Fruit fly (Drosophila melanogaster) whole organism, prepupa: Measurements from ENCODE around the gene Ip259.

Experiments
- CG10669 ChIP-seq: fragments of 200-800 bp; sonication (Bioruptor generic); optimal IDR thresholded peaks from 3 replicates; lab custom pipeline; 2018; ENCODE audit warnings: missing biosample characterization, mild to moderate bottlenecking, missing genetic modification characterization, moderate library complexity
- CG11294 ChIP-seq: fragments of 200-800 bp; sonication (Bioruptor generic); IDR thresholded peaks from 2 replicates; pipeline ENCODE4 v1.3.6; 2022; ENCODE audit warnings: missing biosample characterization, missing genetic modification characterization
- CG11762 ChIP-seq: fragments of 200-800 bp; sonication (Bioruptor generic); optimal IDR thresholded peaks from 3 replicates; lab custom pipeline; 2016; ENCODE audit warnings: missing biosample characterization, missing genetic modification characterization; ENCODE audit not compliant: insufficient read depth
- CG11902 ChIP-seq: fragments of 200-800 bp; sonication (Bioruptor generic); optimal IDR thresholded peaks from 3 replicates; lab custom pipeline; 2016; ENCODE audit warnings: missing biosample characterization, missing genetic modification characterization
- CG15336 ChIP-seq: fragments of 200-800 bp; sonication (Bioruptor generic); IDR thresholded peaks from 2 replicates; pipeline ENCODE4 v1.3.6; 2022; ENCODE audit warnings: missing biosample characterization, missing genetic modification characterization
- CG1621 ChIP-seq: fragments of 200-800 bp; sonication (Bioruptor generic); optimal IDR thresholded peaks from 3 replicates; lab custom pipeline; 2018; ENCODE audit warnings: missing biosample characterization, mild to moderate bottlenecking, missing genetic modification characterization
- CG3032 ChIP-seq: fragments of 200-800 bp; optimal IDR thresholded peaks from 2 replicates; lab custom pipeline; 2019; ENCODE audit warnings: missing biosample characterization, mild to moderate bottlenecking, missing genetic modification characterization, moderate library complexity
- CG31627 ChIP-seq: fragments of 200-800 bp; sonication (Bioruptor generic); optimal IDR thresholded peaks from 3 replicates; lab custom pipeline; 2016; ENCODE audit warnings: missing biosample characterization, missing genetic modification characterization
- CG32006 ChIP-seq: fragments of 200-800 bp; sonication (Bioruptor generic); optimal IDR thresholded peaks from 3 replicates; lab custom pipeline; 2017; ENCODE audit warnings: missing biosample characterization, mild to moderate bottlenecking, missing genetic modification characterization
- CG4318 ChIP-seq: fragments of 200-800 bp; sonication (Bioruptor generic); optimal IDR thresholded peaks from 3 replicates; lab custom pipeline; 2017; ENCODE audit warnings: missing biosample characterization, mild to moderate bottlenecking, missing genetic modification characterization
- CG6792 ChIP-seq: fragments of 200-800 bp; sonication (Bioruptor generic); optimal IDR thresholded peaks from 3 replicates; lab custom pipeline; 2016; ENCODE audit warnings: missing biosample characterization, missing genetic modification characterization
- CG6808 ChIP-seq: fragments of 200-800 bp; sonication (Bioruptor generic); optimal IDR thresholded peaks from 3 replicates; lab custom pipeline; 2017; ENCODE audit warnings: missing biosample characterization, missing genetic modification characterization, mild to moderate bottlenecking, moderate library complexity, missing genetic modification reagents
- CG6854 ChIP-seq: fragments of 200-800 bp; sonication (Bioruptor generic); optimal IDR thresholded peaks from 2 replicates; lab custom pipeline; 2017; ENCODE audit warnings: missing biosample characterization, mild to moderate bottlenecking, missing genetic modification characterization
- CG7368 ChIP-seq: fragments of 200-800 bp; sonication (Bioruptor generic); optimal IDR thresholded peaks from 3 replicates; lab custom pipeline; 2016; ENCODE audit warnings: missing biosample characterization, missing genetic modification characterization
- CG8319 ChIP-seq: fragments of 200-800 bp; sonication (Bioruptor generic); optimal IDR thresholded peaks from 3 replicates; lab custom pipeline; 2016; ENCODE audit warnings: missing biosample characterization, missing genetic modification characterization
- CG8632 ChIP-seq: fragments of 200-800 bp; sonication (Bioruptor generic); optimal IDR thresholded peaks from 3 replicates; lab custom pipeline; 2016; ENCODE audit warnings: missing biosample characterization, missing genetic modification characterization
- CG9139 ChIP-seq: fragments of 200-800 bp; sonication (Bioruptor generic); optimal IDR thresholded peaks from 3 replicates; lab custom pipeline; 2017; ENCODE audit warnings: missing biosample characterization, mild to moderate bottlenecking, missing genetic modification characterization
- Eip78C ChIP-seq: fragments of 200-800 bp; sonication (Bioruptor generic); peaks from one replicate; lab custom pipeline; 2016; ENCODE audit warnings: missing biosample characterization, missing genetic modification characterization
- Eip93F ChIP-seq: fragments of 200-800 bp; sonication (Bioruptor generic); optimal IDR thresholded peaks from 2 replicates; lab custom pipeline; 2016; ENCODE audit warnings: missing biosample characterization, mild to moderate bottlenecking, missing genetic modification characterization
- Ets21C ChIP-seq: fragments of 200-800 bp; sonication (Bioruptor generic); optimal IDR thresholded peaks from 3 replicates; lab custom pipeline; 2016; ENCODE audit warnings: missing biosample characterization, missing genetic modification characterization
- Ets96B ChIP-seq: fragments of 200-800 bp; optimal IDR thresholded peaks from 2 replicates; lab custom pipeline; 2019; ENCODE audit warnings: missing biosample characterization, mild to moderate bottlenecking, missing genetic modification characterization, moderate library complexity
- Gug ChIP-seq: fragments of 200-800 bp; sonication (Bioruptor generic); IDR thresholded peaks from 2 replicates; pipeline ENCODE4 v1.3.6; 2022; ENCODE audit warnings: missing biosample characterization, missing genetic modification characterization
- Hr39 ChIP-seq: fragments of 200-800 bp; sonication (Bioruptor generic); optimal IDR thresholded peaks from 2 replicates; lab custom pipeline; 2016; ENCODE audit warnings: missing biosample characterization, missing genetic modification characterization
- Lpt ChIP-seq: fragments of 200-800 bp; sonication (Bioruptor generic); optimal IDR thresholded peaks from 3 replicates; lab custom pipeline; 2016; ENCODE audit warnings: missing biosample characterization, missing genetic modification characterization
- Met ChIP-seq: fragments of 200-800 bp; sonication (Bioruptor generic); optimal IDR thresholded peaks from 3 replicates; lab custom pipeline; 2016; ENCODE audit warnings: missing biosample characterization, missing genetic modification characterization
- OdsH ChIP-seq: fragments of 200-800 bp; sonication (Bioruptor generic); optimal IDR thresholded peaks from 3 replicates; lab custom pipeline; 2016; ENCODE audit warnings: missing biosample characterization, missing genetic modification characterization
- Sox14 ChIP-seq: fragments of 200-800 bp; sonication (Bioruptor generic); optimal IDR thresholded peaks from 3 replicates; lab custom pipeline; 2016; ENCODE audit warnings: missing biosample characterization, missing genetic modification characterization
- achi ChIP-seq: fragments of 200-800 bp; sonication (Bioruptor generic); optimal IDR thresholded peaks from 3 replicates; lab custom pipeline; 2016; ENCODE audit warnings: missing biosample characterization, missing genetic modification characterization
- cyc ChIP-seq: fragments of 200-800 bp; sonication (Bioruptor generic); optimal IDR thresholded peaks from 3 replicates; lab custom pipeline; 2016; ENCODE audit warnings: missing biosample characterization, missing genetic modification characterization
- dsx ChIP-seq: fragments of 200-800 bp; optimal IDR thresholded peaks from 3 replicates; lab custom pipeline; 2019; ENCODE audit warnings: missing biosample characterization, mild to moderate bottlenecking, missing genetic modification characterization, moderate library complexity; ENCODE audit not compliant: poor library complexity, severe bottlenecking
- esn ChIP-seq: fragments of 200-800 bp; sonication (Bioruptor generic); optimal IDR thresholded peaks from 2 replicates; lab custom pipeline; 2016; ENCODE audit warnings: missing biosample characterization, mild to moderate bottlenecking, missing genetic modification characterization, moderate library complexity
- fd59A ChIP-seq: fragments of 200-800 bp; sonication (Bioruptor generic); optimal IDR thresholded peaks from 2 replicates; lab custom pipeline; 2017; ENCODE audit warnings: missing biosample characterization, mild to moderate bottlenecking, missing genetic modification characterization, missing genetic modification reagents
- fkh ChIP-seq: fragments of 200-800 bp; sonication (Bioruptor generic); optimal IDR thresholded peaks from 3 replicates; lab custom pipeline; 2017; ENCODE audit warnings: missing biosample characterization, mild to moderate bottlenecking, missing genetic modification characterization, moderate library complexity
- net ChIP-seq: fragments of 200-800 bp; sonication (Bioruptor generic); optimal IDR thresholded peaks from 3 replicates; lab custom pipeline; 2016; ENCODE audit warnings: missing biosample characterization, missing genetic modification characterization
- pdm3 ChIP-seq: fragments of 200-800 bp; sonication (Bioruptor generic); optimal IDR thresholded peaks from 3 replicates; lab custom pipeline; 2016; ENCODE audit warnings: missing biosample characterization, missing genetic modification characterization
- spab ChIP-seq: fragments of 200-800 bp; sonication (Bioruptor generic); optimal IDR thresholded peaks from 2 replicates; lab custom pipeline; 2017; ENCODE audit warnings: missing biosample characterization, mild to moderate bottlenecking, missing genetic modification characterization, missing genetic modification reagents
- svp ChIP-seq: fragments of 200-800 bp; sonication (Bioruptor generic); peaks from one replicate; lab custom pipeline; 2016; ENCODE audit warnings: missing biosample characterization, missing genetic modification characterization
- topi ChIP-seq: fragments of 200-800 bp; sonication (Bioruptor generic); optimal IDR thresholded peaks from 3 replicates; lab custom pipeline; 2016; ENCODE audit warnings: missing biosample characterization, missing genetic modification characterization
- vri ChIP-seq: fragments of 200-800 bp; sonication (Bioruptor generic); optimal IDR thresholded peaks from 3 replicates; lab custom pipeline; 2016; ENCODE audit warnings: missing biosample characterization, mild to moderate bottlenecking, missing genetic modification characterization

The Ip259 gene

DNA sequence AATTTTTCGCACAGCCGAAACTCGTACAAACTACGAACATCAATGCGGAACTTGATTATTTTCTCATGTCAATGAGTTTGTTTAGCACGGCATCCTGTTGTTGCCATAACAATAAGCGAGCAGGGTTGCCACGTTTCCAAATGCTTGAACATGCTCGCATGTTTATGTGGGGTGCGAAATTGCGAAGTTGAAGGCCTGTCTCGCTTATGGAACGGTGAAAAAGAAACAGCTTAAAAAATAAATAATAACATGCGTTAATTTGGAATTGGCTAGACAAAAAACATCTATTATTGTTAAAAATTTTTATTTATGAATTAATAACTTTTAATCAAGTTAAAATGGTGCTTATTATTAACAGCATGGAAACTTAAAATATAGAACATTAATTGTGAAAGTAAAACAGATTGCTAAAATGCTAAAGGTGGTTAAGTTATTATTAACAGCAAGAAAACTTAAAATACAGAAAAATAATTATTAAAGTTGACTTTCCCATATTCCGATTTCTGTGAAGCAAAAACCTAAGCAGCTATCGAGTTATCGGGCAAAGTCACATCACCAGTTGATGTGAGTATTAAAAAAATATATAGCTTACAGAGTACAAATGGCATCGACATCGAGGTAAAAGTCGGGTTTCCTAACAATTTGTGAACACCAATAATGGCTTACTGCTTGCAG is 22.8 kb downstream of the Ip259 start, which contains the start of the genes Bug22 and TfIIB (continued):
- TF ChIP-seq CG11902 (GFP tag; lab: Kevin White, UChicago) (no peak), vri (GFP tag; lab: Kevin White, UChicago) (no peak), OdsH (GFP tag; lab: Kevin White, UChicago) (no peak), Ets96B (tag; lab: Kevin White, UChicago) (peak; percentile 53), CG4318 (no peak), CG6854 (no peak), Gug (GFP tag; lab: Robert Waterston, UW) (no peak), CG8632 (no peak), CG6792 (GFP tag; lab: Kevin White, UChicago) (peak; percentile 57), achi (GFP tag; lab: Kevin White, UChicago) (no peak), fkh (GFP tag; lab: Kevin White, UChicago) (peak; percentile 68), CG3032 (peak; percentile 59), fd59A (GFP tag; lab: Kevin White, UChicago) (no peak), CG32006 (no peak), dsx (GFP tag; lab: Kevin White, UChicago) (no peak), Lpt (no peak), Eip78C (GFP tag; lab: Kevin White, UChicago) (peak; percentile 91), CG15336 (GFP tag; lab: Robert Waterston, UW) (0 out of 2 replicates have a peak, but pooled peaks have one; percentile 30), topi (GFP tag; lab: Kevin White, UChicago) (peak; percentile 69), net (no peak), Hr39 (GFP tag; lab: Kevin White, UChicago) (no peak), pdm3 (no peak), CG11762 (GFP tag; lab: Kevin White, UChicago) (no peak), CG11294 (GFP tag; lab: Robert Waterston, UW) (no peak), Ets21C (no peak), CG9139 (GFP tag; lab: Kevin White, UChicago) (no peak), esn (GFP tag; lab: Kevin White, UChicago) (peak; percentile 82), CG6808 (GFP tag; lab: Kevin White, UChicago) (no peak), svp (GFP tag; lab: Kevin White, UChicago) (no peak), Sox14 (GFP tag; lab: Kevin White, UChicago) (no peak), CG7368 (no peak), spab (GFP tag; lab: Kevin White, UChicago) (no peak), Met (GFP tag; lab: Kevin White, UChicago) (no peak), cyc (peak; percentile 78), CG31627 (peak; percentile 75), CG10669 (GFP tag; lab: Kevin White, UChicago) (no peak), CG8319 (GFP tag; lab: Kevin White, UChicago) (peak; percentile 25)

DNA sequence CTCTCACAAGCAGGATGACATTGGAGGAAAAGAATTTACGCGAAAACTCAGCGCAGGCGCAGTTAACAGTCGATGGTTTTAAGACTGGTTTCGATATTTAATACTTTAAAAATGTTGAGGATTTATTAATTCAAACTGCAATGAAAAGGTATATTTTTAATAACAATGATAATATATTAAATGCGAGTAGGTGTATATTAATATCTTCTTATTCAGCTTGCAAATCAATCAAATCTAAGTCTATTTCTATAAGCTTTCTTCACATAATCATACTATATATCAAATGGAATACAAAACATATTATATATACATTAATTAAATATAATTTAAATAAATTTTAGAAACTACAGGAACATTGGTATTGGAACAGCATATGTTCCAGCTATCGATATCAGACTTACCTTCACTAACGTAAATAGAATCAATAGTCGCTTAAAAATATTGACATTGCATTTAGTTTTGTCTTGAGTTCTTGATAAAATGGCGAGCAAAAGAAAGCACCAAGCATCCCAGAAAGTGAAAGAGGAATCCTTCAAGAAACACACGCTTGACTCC is 27.5 kb downstream of the Ip259 start, which contains the start of the genes TBC1D16 and holn1:
Gene TBC1D16 (minus strand): TSS at position 51 of the 555 bp plus-strand sequence.
Gene holn1 (plus strand): TSS at position 390 of the 555 bp plus-strand sequence.
- TF ChIP-seq CG1621 (tag; lab: Kevin White, UChicago) (no peak), fkh (GFP tag; lab: Kevin White, UChicago) (peak; percentile 96)
- TF ChIP-seq, all 60 proteins: peak for 1

- TF ChIP-seq Eip93F (GFP tag; lab: Kevin White, UChicago) (no peak), CG31627 (peak; percentile 8), CG7368 (no peak), fkh (GFP tag; lab: Kevin White, UChicago) (peak; percentile 14), esn (GFP tag; lab: Kevin White, UChicago) (peak; percentile 36)
Measured at dm6 chr2L:10437317-10437716, 29.2 kb downstream of the Ip259 start, which contains the start of gene STUB1. STUB1 (plus strand) TSS chr2L:10437548.
